Worm (Caenorhabditis elegans) whole organism, mixed stage, embryonic: ENCODE data around the gene lipl-6.
A peak's percentile ranks its signal among the peaks of the same experiment; 100 is the strongest.

ENCODE experiments used
- M03D4.4 ChIP-seq: sonication (generic microtip); optimal IDR thresholded peaks from 2 replicates; lab custom pipeline; 2017; ENCODE audit warnings: mild to moderate bottlenecking, missing genetic modification characterization, missing compliant biosample characterization
- bed-3 ChIP-seq: fragments of 200-800 bp; sonication (Bioruptor generic); optimal IDR thresholded peaks from 3 replicates; lab custom pipeline; 2018; ENCODE audit warnings: mild to moderate bottlenecking, missing genetic modification characterization, moderate library complexity, missing compliant biosample characterization
- blmp-1 ChIP-seq: fragments of 150-350 bp; optimal IDR thresholded peaks from 2 replicates; lab custom pipeline; 2014; ENCODE audit warnings: missing biosample characterization, missing genetic modification characterization
- ceh-39 ChIP-seq: fragments of 150-350 bp; optimal IDR thresholded peaks from 2 replicates; lab custom pipeline; 2014; ENCODE audit warnings: missing biosample characterization, missing genetic modification characterization
- ceh-43 ChIP-seq: fragments of 200-800 bp; sonication (Bioruptor generic); optimal IDR thresholded peaks from 2 replicates; lab custom pipeline; 2018; ENCODE audit warnings: mild to moderate bottlenecking, missing genetic modification characterization, moderate library complexity, missing compliant biosample characterization
- ceh-83 ChIP-seq: fragments of 200-800 bp; sonication (Bioruptor generic); optimal IDR thresholded peaks from 2 replicates; lab custom pipeline; 2018; ENCODE audit warnings: mild to moderate bottlenecking, missing genetic modification characterization, missing compliant biosample characterization
- ces-1 ChIP-seq: fragments of 150-350 bp; optimal IDR thresholded peaks from 2 replicates; lab custom pipeline; 2014; ENCODE audit warnings: missing biosample characterization, missing genetic modification reagents, missing genetic modification characterization
- cnd-1 ChIP-seq: fragments of 200-800 bp; sonication (Bioruptor generic); optimal IDR thresholded peaks from 2 replicates; lab custom pipeline; 2018; ENCODE audit warnings: mild to moderate bottlenecking, missing genetic modification characterization, missing compliant biosample characterization
- drap-1 ChIP-seq: fragments of 200-800 bp; sonication (Bioruptor generic); optimal IDR thresholded peaks from 3 replicates; lab custom pipeline; 2018; ENCODE audit warnings: mild to moderate bottlenecking, missing genetic modification characterization, missing compliant biosample characterization
- elt-1 ChIP-seq: sonication (generic microtip); optimal IDR thresholded peaks from 2 replicates; lab custom pipeline; 2017; ENCODE audit warnings: missing genetic modification characterization, mild to moderate bottlenecking, missing compliant biosample characterization, antibody characterized with exemption, moderate library complexity, borderline replicate concordance; ENCODE audit not compliant: insufficient read depth
- elt-3 ChIP-seq: fragments of 150-350 bp; optimal IDR thresholded peaks from 2 replicates; lab custom pipeline; 2014; ENCODE audit warnings: missing biosample characterization, missing genetic modification characterization
- flh-1 ChIP-seq: fragments of 200-800 bp; sonication (Bioruptor generic); optimal IDR thresholded peaks from 2 replicates; lab custom pipeline; 2018; ENCODE audit warnings: mild to moderate bottlenecking, missing genetic modification characterization, moderate library complexity, missing compliant biosample characterization
- ham-2 ChIP-seq: fragments of 200-800 bp; sonication (Bioruptor generic); optimal IDR thresholded peaks from 2 replicates; lab custom pipeline; 2018; ENCODE audit warnings: mild to moderate bottlenecking, missing genetic modification characterization, missing compliant biosample characterization
- hlh-1 ChIP-seq: fragments of 150-350 bp; optimal IDR thresholded peaks from 2 replicates; lab custom pipeline; 2014; ENCODE audit warnings: missing biosample characterization, missing genetic modification reagents, missing genetic modification characterization
- lin-13 ChIP-seq: fragments of 150-350 bp; optimal IDR thresholded peaks from 2 replicates; lab custom pipeline; 2014; ENCODE audit warnings: missing biosample characterization, missing genetic modification characterization
- lin-32 ChIP-seq: fragments of 200-800 bp; sonication (Bioruptor generic); optimal IDR thresholded peaks from 2 replicates; lab custom pipeline; 2018; ENCODE audit warnings: mild to moderate bottlenecking, missing genetic modification characterization, missing compliant biosample characterization
- lsy-2 ChIP-seq: fragments of 150-350 bp; optimal IDR thresholded peaks from 2 replicates; lab custom pipeline; 2014; ENCODE audit warnings: missing biosample characterization, missing genetic modification characterization
- mab-5 ChIP-seq: fragments of 150-350 bp; optimal IDR thresholded peaks from 2 replicates; lab custom pipeline; 2014; ENCODE audit warnings: missing biosample characterization, missing genetic modification characterization
- mep-1 ChIP-seq: fragments of 150-350 bp; optimal IDR thresholded peaks from 2 replicates; lab custom pipeline; 2017; ENCODE audit warnings: missing biosample characterization, missing genetic modification reagents, missing genetic modification characterization, inconsistent platforms
- mls-2 ChIP-seq: sonication (generic microtip); optimal IDR thresholded peaks from 2 replicates; lab custom pipeline; 2016; ENCODE audit warnings: mild to moderate bottlenecking, missing genetic modification characterization, moderate library complexity, missing compliant biosample characterization
- nhr-12 ChIP-seq: fragments of 150-350 bp; optimal IDR thresholded peaks from 2 replicates; lab custom pipeline; 2014; ENCODE audit warnings: missing biosample characterization, missing genetic modification characterization
- nhr-2 ChIP-seq: fragments of 150-350 bp; optimal IDR thresholded peaks from 2 replicates; lab custom pipeline; 2014; ENCODE audit warnings: missing biosample characterization, missing genetic modification characterization
- nhr-237 ChIP-seq: fragments of 150-350 bp; optimal IDR thresholded peaks from 2 replicates; lab custom pipeline; 2014; ENCODE audit warnings: missing biosample characterization, missing genetic modification characterization
- nhr-28 ChIP-seq: fragments of 150-350 bp; optimal IDR thresholded peaks from 2 replicates; lab custom pipeline; 2014; ENCODE audit warnings: missing biosample characterization, missing genetic modification characterization
- nhr-76 ChIP-seq: sonication (generic microtip); optimal IDR thresholded peaks from 2 replicates; lab custom pipeline; 2017; ENCODE audit warnings: missing biosample characterization, missing genetic modification characterization
- pha-4 ChIP-seq: fragments of 150-350 bp; optimal IDR thresholded peaks from 2 replicates; lab custom pipeline; 2018; ENCODE audit warnings: missing biosample characterization, missing genetic modification reagents, missing genetic modification characterization
- sem-2 ChIP-seq: fragments of 200-800 bp; sonication (Bioruptor generic); optimal IDR thresholded peaks from 2 replicates; lab custom pipeline; 2018; ENCODE audit warnings: mild to moderate bottlenecking, missing genetic modification characterization, missing compliant biosample characterization
- snpc-4 ChIP-seq: fragments of 150-350 bp; optimal IDR thresholded peaks from 2 replicates; lab custom pipeline; 2014; ENCODE audit warnings: missing biosample characterization, missing genetic modification characterization
- sptf-1 ChIP-seq: sonication (generic microtip); optimal IDR thresholded peaks from 2 replicates; lab custom pipeline; 2017; ENCODE audit warnings: mild to moderate bottlenecking, missing genetic modification characterization, moderate library complexity, missing compliant biosample characterization
- tbx-8 ChIP-seq: fragments of 200-800 bp; sonication (Bioruptor generic); optimal IDR thresholded peaks from 2 replicates; lab custom pipeline; 2018; ENCODE audit warnings: mild to moderate bottlenecking, missing genetic modification characterization, moderate library complexity, missing compliant biosample characterization
- unc-120 ChIP-seq: sonication (generic microtip); optimal IDR thresholded peaks from 2 replicates; lab custom pipeline; 2017; ENCODE audit warnings: missing genetic modification characterization, missing compliant biosample characterization; ENCODE audit not compliant: poor library complexity, severe bottlenecking
- unc-39 ChIP-seq: fragments of 150-350 bp; optimal IDR thresholded peaks from 2 replicates; lab custom pipeline; 2014; ENCODE audit warnings: missing biosample characterization, missing genetic modification characterization
- unc-62 ChIP-seq: fragments of 150-350 bp; optimal IDR thresholded peaks from 2 replicates; lab custom pipeline; 2014; ENCODE audit warnings: missing biosample characterization, missing genetic modification reagents, missing genetic modification characterization
- zip-8 ChIP-seq: fragments of 150-350 bp; optimal IDR thresholded peaks from 2 replicates; lab custom pipeline; 2014; ENCODE audit warnings: missing biosample characterization, missing genetic modification characterization
- ztf-11 ChIP-seq: fragments of 150-350 bp; optimal IDR thresholded peaks from 2 replicates; lab custom pipeline; 2014; ENCODE audit warnings: missing biosample characterization, missing genetic modification characterization

The lipl-6 gene

DNA sequence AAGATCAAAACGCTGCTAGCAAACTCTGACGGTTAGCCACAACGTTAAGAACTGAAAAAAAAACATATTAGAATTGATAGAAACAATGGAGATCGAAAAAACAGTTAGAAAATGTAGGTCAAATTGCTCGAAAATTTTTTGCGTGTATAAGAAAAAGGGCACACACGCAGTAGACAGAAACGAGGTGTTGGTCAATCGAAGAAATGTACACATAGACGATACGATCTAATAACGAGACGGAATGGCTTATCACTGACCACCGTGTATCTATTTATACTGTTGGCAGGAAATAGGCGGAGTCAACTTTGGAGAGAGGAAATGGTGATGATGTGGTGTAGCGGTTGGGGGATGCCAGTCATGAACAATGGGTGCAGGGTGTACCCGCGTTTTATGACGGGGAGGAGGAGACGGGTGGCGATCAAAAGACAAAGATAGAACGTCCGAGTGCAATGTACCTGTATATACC, 33.9 kb downstream of the lipl-6 start, which contains the start of gene odc-1:
Gene odc-1, minus strand, starts transcription at position 51 of the 466 bp plus-strand sequence.
- TF ChIP-seq ces-1 (no peak), unc-39 (tag; lab: Kevin White, UChicago) (no peak), drap-1 (GFP tag; lab: Kevin White, UChicago) (no peak), sem-2 (GFP tag; lab: Kevin White, UChicago) (no peak), ceh-43 (GFP tag; lab: Kevin White, UChicago) (no peak), tbx-8 (no peak), mls-2 (tag; lab: Kevin White, UChicago) (no peak), unc-62 (no peak), hlh-1 (tag; lab: Kevin White, UChicago) (no peak), pha-4 (no peak), cnd-1 (tag; lab: Kevin White, UChicago) (no peak), sptf-1 (no peak), nhr-12 (no peak), blmp-1 (no peak), mep-1 (no peak)

DNA sequence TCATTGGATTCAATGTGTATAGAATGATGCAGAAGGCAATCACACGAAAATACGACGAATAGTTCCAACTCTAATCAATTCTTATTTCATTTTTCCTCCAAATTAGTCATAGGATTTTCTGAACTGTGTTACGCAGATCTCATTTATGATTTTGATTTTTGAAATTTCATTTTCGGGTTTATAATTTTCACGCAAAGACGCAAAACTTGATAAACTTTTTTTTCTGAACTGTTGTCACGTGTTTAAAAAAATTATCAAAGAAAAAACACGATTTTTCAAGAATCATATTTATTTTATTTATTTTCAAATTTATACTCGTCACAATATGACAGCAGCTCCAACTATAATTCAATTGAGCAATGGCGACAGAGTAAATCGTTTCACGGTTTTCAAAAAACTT, 37.4 kb downstream of the lipl-6 start, which contains the start of gene K11C4.1:
Gene K11C4.1, plus strand, starts transcription at position 301 of the 400 bp plus-strand sequence.
- TF ChIP-seq blmp-1 = no peak
- no peak for TF ChIP-seq hlh-1 (tag; lab: Kevin White, UChicago)
- no peak for TF ChIP-seq zip-8
- no peak for TF ChIP-seq tbx-8
- TF ChIP-seq bed-3 (GFP tag; lab: Kevin White, UChicago) = no peak
- no peak for TF ChIP-seq unc-62
- TF ChIP-seq lin-32 (GFP tag; lab: Kevin White, UChicago) = no peak
- TF ChIP-seq unc-39 (tag; lab: Kevin White, UChicago) = no peak
- no peak for TF ChIP-seq nhr-28 (tag; lab: Kevin White, UChicago)
- TF ChIP-seq sptf-1 = no peak
- TF ChIP-seq snpc-4 (tag; lab: Kevin White, UChicago) = no peak
- TF ChIP-seq pha-4 = no peak
- TF ChIP-seq ceh-43 (GFP tag; lab: Kevin White, UChicago) = no peak

DNA sequence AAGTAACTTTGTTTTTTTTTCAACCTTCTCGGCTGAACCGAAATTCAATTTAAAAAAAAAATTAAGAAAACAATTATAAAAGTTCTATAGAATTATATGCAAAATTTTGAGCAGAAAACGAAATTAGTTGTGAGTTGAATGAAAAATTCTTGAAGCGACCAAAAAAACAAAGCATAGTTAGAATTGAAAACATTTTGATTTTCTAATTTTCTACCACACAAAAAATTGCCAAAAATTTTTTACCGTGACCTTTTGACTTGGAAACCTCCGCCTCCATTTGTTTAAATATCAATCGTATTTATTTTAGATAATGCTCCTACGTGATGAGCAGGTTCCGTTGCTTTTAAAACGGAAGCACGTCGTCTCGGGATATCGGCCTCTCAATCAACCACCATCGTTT, 39.3 kb downstream of the lipl-6 start, which contains the start of gene K11C4.2:
Gene K11C4.2, plus strand, starts transcription at position 301 of the 400 bp plus-strand sequence.
- TF ChIP-seq nhr-12 (no peak), nhr-2 (tag; lab: Kevin White, UChicago) (no peak), elt-1 (tag; lab: Kevin White, UChicago) (no peak), cnd-1 (tag; lab: Kevin White, UChicago) (no peak), flh-1 (GFP tag; lab: Kevin White, UChicago) (no peak), mep-1 (no peak), unc-62 (no peak), lsy-2 (tag; lab: Kevin White, UChicago) (no peak), snpc-4 (tag; lab: Kevin White, UChicago) (no peak), zip-8 (no peak), lin-32 (GFP tag; lab: Kevin White, UChicago) (no peak)

DNA sequence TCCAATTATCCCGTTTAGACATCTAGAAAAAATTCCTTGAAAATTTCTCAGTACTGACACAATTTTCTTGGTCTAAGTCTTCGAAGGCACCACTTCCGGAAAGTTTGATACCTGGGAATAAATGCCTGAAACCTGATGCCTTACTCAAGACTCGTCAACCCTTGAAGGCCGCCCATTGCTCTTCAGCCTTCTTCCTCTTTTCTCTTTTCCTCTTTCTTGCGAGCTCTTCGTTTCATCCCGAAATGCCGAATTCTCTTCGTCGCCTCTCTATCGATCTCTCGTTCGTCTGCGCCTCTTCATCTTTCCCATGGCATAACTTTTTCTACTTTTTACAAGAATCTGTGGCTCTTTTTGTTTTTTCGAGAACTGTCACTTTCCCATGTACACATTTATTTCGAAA, 40.4 kb downstream of the lipl-6 start:
- TF ChIP-seq ces-1 = peak; percentile 23
- TF ChIP-seq M03D4.4 (tag; lab: Kevin White, UChicago) = no peak
- peak; percentile 74 for TF ChIP-seq unc-120
- TF ChIP-seq nhr-2 (tag; lab: Kevin White, UChicago) = no peak

DNA sequence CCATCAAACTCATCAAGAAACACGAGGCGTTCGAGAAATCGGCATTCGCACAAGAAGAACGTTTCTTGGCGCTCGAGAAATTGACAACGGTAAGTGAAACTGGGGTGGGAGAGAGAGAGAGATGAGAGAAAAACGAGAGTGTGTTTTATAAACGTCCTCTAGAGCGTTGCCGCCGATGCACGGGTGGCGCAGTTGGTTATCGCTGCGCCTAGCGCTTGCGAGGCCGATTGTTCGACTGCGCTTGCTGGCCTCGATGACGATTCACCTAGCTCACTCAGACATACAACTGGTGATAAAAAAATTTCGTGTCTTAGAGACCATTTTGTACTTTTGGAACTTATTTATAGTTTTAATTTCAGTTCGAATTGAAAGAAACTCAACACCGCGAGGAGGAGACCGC, 45.3 kb downstream of the lipl-6 start:
- TF ChIP-seq lin-32 (GFP tag; lab: Kevin White, UChicago) (peak; percentile 18), zip-8 (no peak), ham-2 (GFP tag; lab: Kevin White, UChicago) (peak; percentile 93), snpc-4 (tag; lab: Kevin White, UChicago) (no peak), sem-2 (GFP tag; lab: Kevin White, UChicago) (peak; percentile 68), mep-1 (no peak), nhr-76 (tag; lab: Kevin White, UChicago) (no peak), cnd-1 (tag; lab: Kevin White, UChicago) (peak; percentile 80), pha-4 (peak; percentile 63), unc-62 (peak; percentile 12), M03D4.4 (tag; lab: Kevin White, UChicago) (peak; percentile 86), ceh-43 (GFP tag; lab: Kevin White, UChicago) (peak; percentile 78), ztf-11 (tag; lab: Kevin White, UChicago) (peak; percentile 30), elt-3 (no peak), flh-1 (GFP tag; lab: Kevin White, UChicago) (peak; percentile 58), mls-2 (tag; lab: Kevin White, UChicago) (peak; percentile 89), ces-1 (no peak), mab-5 (tag; lab: Kevin White, UChicago) (no peak), ceh-39 (tag; lab: Kevin White, UChicago) (no peak), bed-3 (GFP tag; lab: Kevin White, UChicago) (peak; percentile 78), nhr-237 (tag; lab: Kevin White, UChicago) (peak; percentile 37), elt-1 (tag; lab: Kevin White, UChicago) (no peak), unc-120 (peak; percentile 68), unc-39 (tag; lab: Kevin White, UChicago) (no peak), hlh-1 (tag; lab: Kevin White, UChicago) (no peak), ceh-83 (GFP tag; lab: Kevin White, UChicago) (peak; percentile 95), nhr-12 (no peak), tbx-8 (peak; percentile 31), drap-1 (GFP tag; lab: Kevin White, UChicago) (peak; percentile 90), lsy-2 (tag; lab: Kevin White, UChicago) (peak; percentile 48), nhr-28 (tag; lab: Kevin White, UChicago) (no peak), sptf-1 (peak; percentile 94), lin-13 (tag; lab: Kevin White, UChicago) (no peak), blmp-1 (no peak), nhr-2 (tag; lab: Kevin White, UChicago) (no peak)
